Fruit fly (Drosophila melanogaster): Measurements from ENCODE around the gene CG42594.

The CG42594 gene

DNA sequence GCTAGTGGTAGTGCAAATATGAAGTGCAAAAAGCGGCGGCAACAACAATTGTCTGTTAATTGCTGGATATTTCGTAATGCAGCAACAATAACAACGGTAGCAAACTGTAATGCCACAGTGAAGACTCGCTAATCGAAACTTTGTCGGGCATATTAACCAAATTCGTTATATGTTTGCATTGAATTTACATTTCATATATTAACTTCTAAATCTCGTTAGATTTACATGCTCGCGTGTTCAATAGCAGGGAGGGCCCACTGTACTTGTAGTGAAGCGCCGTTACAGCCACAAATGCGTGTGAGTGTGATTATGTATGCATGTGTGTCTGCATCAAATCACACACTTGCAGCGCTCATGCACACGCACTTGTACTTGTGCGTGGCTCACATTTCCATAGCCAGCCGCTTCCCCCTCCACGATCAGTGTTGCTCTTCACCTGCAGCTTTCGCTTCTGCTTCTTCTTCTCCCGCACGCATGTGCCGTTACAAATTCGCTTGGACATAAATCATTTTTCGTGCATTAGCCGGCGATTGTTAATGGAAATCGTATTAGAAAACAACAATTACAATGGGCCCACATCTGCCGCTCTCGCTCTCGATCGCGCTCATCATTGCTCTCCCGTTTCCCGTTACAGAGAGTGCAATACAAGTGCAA lies 99.3 kb downstream of the CG42594 start (continued):
- TF ChIP-seq Eip74EF (GFP tag; optimal IDR thresholded peaks at IDR 0.05) (peak in 1 of 2 experiments; percentile 89), CG8478 (optimal IDR thresholded peaks at IDR 0.05) (no peak), fd102C (GFP tag; optimal IDR thresholded peaks at IDR 0.05) (peak; percentile 92), CG10462 (GFP tag; optimal IDR thresholded peaks at IDR 0.05) (peak; percentile 93), slbo (GFP tag; IDR thresholded peaks at IDR 0.05) (peak; percentile 92), CG7357 (GFP tag; IDR thresholded peaks at IDR 0.05) (peak; percentile 87), Pdp1 (GFP tag; optimal IDR thresholded peaks at IDR 0.05) (peak; percentile 93 to 95), nerfin-2 (GFP tag; IDR thresholded peaks at IDR 0.05; ENCODE audit: partially characterized antibody) (no peak), aop (GFP tag; IDR thresholded peaks at IDR 0.05) (peak; percentile 94), CG6254 (GFP tag; optimal IDR thresholded peaks at IDR 0.05) (peak; percentile 93), CrebB (tag; optimal IDR thresholded peaks at IDR 0.05) (peak; percentile 90), maf-S (GFP tag; optimal IDR thresholded peaks at IDR 0.05) (peak; percentile 85), ATbp (GFP tag; optimal IDR thresholded peaks at IDR 0.05) (peak; percentile 97), nerfin-1 (tag; optimal IDR thresholded peaks at IDR 0.05) (peak; percentile 93), Ets65A (GFP tag) (peak; percentile 99), repo (GFP tag; optimal IDR thresholded peaks at IDR 0.05) (peak; percentile 93), lab (GFP tag; optimal IDR thresholded peaks at IDR 0.05) (peak; percentile 92), zen2 (GFP tag; IDR thresholded peaks at IDR 0.05; ENCODE audit: partially characterized antibody) (no peak), Sin3A (optimal IDR thresholded peaks at IDR 0.05) (no peak), yki (optimal IDR thresholded peaks at IDR 0.05) (no peak), Dref (GFP tag; IDR thresholded peaks at IDR 0.05) (no peak), CG2678 (tag; optimal IDR thresholded peaks at IDR 0.05) (peak; percentile 93), GATAe (GFP tag; conservative IDR thresholded peaks at IDR 0.05) (peak; percentile 47), CG15479 (GFP tag; optimal IDR thresholded peaks at IDR 0.05) (no peak), CG17829 (tag; optimal IDR thresholded peaks at IDR 0.05) (peak; percentile 96), CG11695 (GFP tag; IDR thresholded peaks at IDR 0.05) (peak; percentile 92), shn (GFP tag; optimal IDR thresholded peaks at IDR 0.05) (peak; percentile 87), Awh (GFP tag; IDR thresholded peaks at IDR 0.05) (peak; percentile 97), CG43689 (GFP tag; IDR thresholded peaks at IDR 0.05) (peak; percentile 87), Hr51 (GFP tag; optimal IDR thresholded peaks at IDR 0.05) (peak; percentile 91 to 93), B-H1 (GFP tag; IDR thresholded peaks at IDR 0.05) (peak; percentile 94), MESR4 (GFP tag; optimal IDR thresholded peaks at IDR 0.05) (peak; percentile 47), slou (GFP tag; optimal IDR thresholded peaks at IDR 0.05) (peak; percentile 62), crp (GFP tag; optimal IDR thresholded peaks at IDR 0.05) (peak; percentile 4 to 62), crol (GFP tag; IDR thresholded peaks at IDR 0.05) (peak; percentile 37; the same call in 1 of the 2 replicates), NC2β (GFP tag; optimal IDR thresholded peaks at IDR 0.05) (peak; percentile 93), kah (GFP tag; optimal IDR thresholded peaks at IDR 0.05) (peak; percentile 91), Dip2 (GFP tag; IDR thresholded peaks at IDR 0.05) (peak; percentile 47), CG4424 (GFP tag; optimal IDR thresholded peaks at IDR 0.05) (peak; percentile 96), nau (GFP tag; optimal IDR thresholded peaks at IDR 0.05) (peak; percentile 88), HmgZ (tag; optimal IDR thresholded peaks at IDR 0.05) (peak; percentile 92), pros (GFP tag; optimal IDR thresholded peaks at IDR 0.05) (no peak), sob (GFP tag; IDR thresholded peaks at IDR 0.05) (peak; percentile 91), CG11085 (GFP tag; IDR thresholded peaks at IDR 0.05) (peak; percentile 82), CG32532 (GFP tag; IDR thresholded peaks at IDR 0.05) (peak; percentile 88), CG1792 (GFP tag; optimal IDR thresholded peaks at IDR 0.05) (peak; percentile 89), slp2 (GFP tag; optimal IDR thresholded peaks at IDR 0.05) (peak; percentile 91), ttk (GFP tag; IDR thresholded peaks at IDR 0.05) (peak; percentile 97), Asciz (GFP tag; optimal IDR thresholded peaks at IDR 0.05) (peak; percentile 92), ase (GFP tag; IDR thresholded peaks at IDR 0.05) (peak; percentile 96)

All from whole organism, embryonic.